Worm (Caenorhabditis elegans) whole organism, late embryonic: ENCODE measurements around the gene str-111.

Experiments
- C08G9.2 ChIP-seq: sonication (generic microtip); optimal IDR thresholded peaks from 2 replicates; lab custom pipeline; 2016; ENCODE audit warnings: mild to moderate bottlenecking, missing genetic modification characterization, moderate library complexity, missing compliant biosample characterization
- C38D4.7 ChIP-seq: fragments of 200-800 bp; sonication (Bioruptor generic); optimal IDR thresholded peaks from 2 replicates; lab custom pipeline; 2018; ENCODE audit warnings: mild to moderate bottlenecking, missing genetic modification characterization, moderate library complexity, missing compliant biosample characterization
- F13H6.1 ChIP-seq: sonication (generic microtip); optimal IDR thresholded peaks from 2 replicates; lab custom pipeline; 2016; ENCODE audit warnings: missing genetic modification characterization, missing compliant biosample characterization
- K02D7.2 ChIP-seq: sonication (generic microtip); optimal IDR thresholded peaks from 2 replicates; lab custom pipeline; 2017; ENCODE audit warnings: mild to moderate bottlenecking, missing genetic modification characterization, missing compliant biosample characterization
- K09A11.1 ChIP-seq: sonication (generic microtip); optimal IDR thresholded peaks from 2 replicates; lab custom pipeline; 2017; ENCODE audit warnings: antibody characterized with exemption, mild to moderate bottlenecking, missing genetic modification characterization, missing compliant biosample characterization; ENCODE audit not compliant: insufficient read depth
- T23F11.4 ChIP-seq: fragments of 200-800 bp; sonication (Bioruptor generic); optimal IDR thresholded peaks from 2 replicates; lab custom pipeline; 2018; ENCODE audit warnings: mild to moderate bottlenecking, missing genetic modification characterization, missing compliant biosample characterization
- Y22D7AL.16 ChIP-seq: sonication (generic microtip); optimal IDR thresholded peaks from 2 replicates; lab custom pipeline; 2016; ENCODE audit warnings: missing genetic modification characterization, missing compliant biosample characterization
- ama-1 ChIP-seq: fragments of 150-350 bp; optimal IDR thresholded peaks from 2 replicates; lab custom pipeline; 2014
- ceh-19 ChIP-seq: fragments of 200-800 bp; sonication (Bioruptor generic); optimal IDR thresholded peaks from 2 replicates; lab custom pipeline; 2018; ENCODE audit warnings: mild to moderate bottlenecking, missing genetic modification characterization, missing compliant biosample characterization
- ceh-24 ChIP-seq: sonication (generic microtip); optimal IDR thresholded peaks from 2 replicates; lab custom pipeline; 2016; ENCODE audit warnings: mild to moderate bottlenecking, missing genetic modification characterization, missing compliant biosample characterization
- ceh-31 ChIP-seq: sonication (generic microtip); optimal IDR thresholded peaks from 2 replicates; lab custom pipeline; 2016; ENCODE audit warnings: missing genetic modification characterization, missing compliant biosample characterization
- ceh-45 ChIP-seq: fragments of 200-800 bp; sonication (Bioruptor generic); IDR thresholded peaks from 2 replicates; pipeline ENCODE4 v1.3.6; 2022; ENCODE audit warnings: missing genetic modification reagents, missing genetic modification characterization, missing compliant biosample characterization
- ceh-48 ChIP-seq: sonication (generic microtip); optimal IDR thresholded peaks from 2 replicates; lab custom pipeline; 2016; ENCODE audit warnings: missing genetic modification characterization, inconsistent platforms, missing compliant biosample characterization
- che-1 ChIP-seq: sonication (generic microtip); optimal IDR thresholded peaks from 2 replicates; lab custom pipeline; 2016; ENCODE audit warnings: mild to moderate bottlenecking, missing genetic modification characterization, missing compliant biosample characterization
- dmd-4 ChIP-seq: sonication (generic microtip); optimal IDR thresholded peaks from 2 replicates; lab custom pipeline; 2016; ENCODE audit warnings: borderline replicate concordance, missing genetic modification characterization, missing compliant biosample characterization
- dve-1 ChIP-seq: sonication (generic microtip); optimal IDR thresholded peaks from 2 replicates; lab custom pipeline; 2017; ENCODE audit warnings: antibody characterized with exemption, mild to moderate bottlenecking, missing genetic modification characterization, missing compliant biosample characterization
- elt-2 ChIP-seq: sonication (generic microtip); optimal IDR thresholded peaks from 2 replicates; lab custom pipeline; 2016; ENCODE audit warnings: missing genetic modification reagents, missing genetic modification characterization, missing compliant biosample characterization
- elt-4 ChIP-seq: sonication (generic microtip); optimal IDR thresholded peaks from 2 replicates; lab custom pipeline; 2016; ENCODE audit warnings: missing genetic modification characterization, missing compliant biosample characterization
- fax-1 ChIP-seq: sonication (generic microtip); optimal IDR thresholded peaks from 2 replicates; lab custom pipeline; 2016; ENCODE audit warnings: missing genotype, missing genetic modification characterization, missing compliant biosample characterization
- fkh-10 ChIP-seq: fragments of 150-350 bp; optimal IDR thresholded peaks from 2 replicates; lab custom pipeline; 2014; ENCODE audit warnings: missing biosample characterization, missing genetic modification reagents, missing genetic modification characterization
- hlh-13 ChIP-seq: fragments of 200-800 bp; sonication (Bioruptor generic); optimal IDR thresholded peaks from 2 replicates; lab custom pipeline; 2018; ENCODE audit warnings: mild to moderate bottlenecking, missing genetic modification characterization, missing compliant biosample characterization
- hlh-30 ChIP-seq: sonication (generic microtip); optimal IDR thresholded peaks from 2 replicates; lab custom pipeline; 2017; ENCODE audit warnings: antibody characterized with exemption, missing genetic modification characterization, missing compliant biosample characterization; ENCODE audit not compliant: insufficient read depth
- hlh-8 ChIP-seq: sonication (generic microtip); optimal IDR thresholded peaks from 2 replicates; lab custom pipeline; 2016; ENCODE audit warnings: missing genotype, missing genetic modification characterization, missing compliant biosample characterization
- mec-3 ChIP-seq: sonication (generic microtip); optimal IDR thresholded peaks from 2 replicates; lab custom pipeline; 2016; ENCODE audit warnings: borderline replicate concordance, missing genetic modification characterization, missing compliant biosample characterization
- nfya-1 ChIP-seq: sonication (generic microtip); optimal IDR thresholded peaks from 2 replicates; lab custom pipeline; 2017; ENCODE audit warnings: missing genetic modification characterization, mild to moderate bottlenecking, missing compliant biosample characterization, antibody characterized with exemption, moderate library complexity
- odd-2 ChIP-seq: sonication (generic microtip); optimal IDR thresholded peaks from 2 replicates; lab custom pipeline; 2017; ENCODE audit warnings: antibody characterized with exemption, mild to moderate bottlenecking, missing genetic modification characterization, missing compliant biosample characterization
- pag-3 ChIP-seq: sonication (generic microtip); optimal IDR thresholded peaks from 2 replicates; lab custom pipeline; 2016; ENCODE audit warnings: missing compliant biosample characterization, missing genetic modification characterization, borderline replicate concordance
- pax-1 ChIP-seq: fragments of 150-350 bp; optimal IDR thresholded peaks from 2 replicates; lab custom pipeline; 2014; ENCODE audit warnings: missing biosample characterization, missing genetic modification characterization
- pha-2 ChIP-seq: sonication (generic microtip); optimal IDR thresholded peaks from 2 replicates; lab custom pipeline; 2017; ENCODE audit warnings: mild to moderate bottlenecking, missing genetic modification characterization, missing compliant biosample characterization
- pqm-1 ChIP-seq: sonication (generic microtip); optimal IDR thresholded peaks from 2 replicates; lab custom pipeline; 2016; ENCODE audit warnings: missing genetic modification characterization, missing compliant biosample characterization
- ref-2 ChIP-seq: sonication (generic microtip); optimal IDR thresholded peaks from 2 replicates; lab custom pipeline; 2016; ENCODE audit warnings: missing genetic modification characterization, missing compliant biosample characterization
- rnt-1 ChIP-seq: sonication (generic microtip); optimal IDR thresholded peaks from 2 replicates; lab custom pipeline; 2016; ENCODE audit warnings: missing genetic modification characterization, missing compliant biosample characterization
- sdc-2 ChIP-seq: sonication (generic microtip); optimal IDR thresholded peaks from 2 replicates; lab custom pipeline; 2016; ENCODE audit warnings: missing genotype, missing genetic modification characterization, missing compliant biosample characterization
- sox-2 ChIP-seq: fragments of 200-800 bp; sonication (Bioruptor generic); IDR thresholded peaks from 2 replicates; pipeline ENCODE4 v1.3.6; 2022; ENCODE audit warnings: missing genetic modification reagents, missing genetic modification characterization, missing compliant biosample characterization
- tbx-2 ChIP-seq: sonication (generic microtip); optimal IDR thresholded peaks from 2 replicates; lab custom pipeline; 2016; ENCODE audit warnings: missing genetic modification characterization, missing compliant biosample characterization
- tbx-7 ChIP-seq: sonication (generic microtip); optimal IDR thresholded peaks from 2 replicates; lab custom pipeline; 2016; ENCODE audit warnings: missing genotype, missing genetic modification characterization, missing compliant biosample characterization
- ttx-3 ChIP-seq: sonication (generic microtip); optimal IDR thresholded peaks from 2 replicates; lab custom pipeline; 2016; ENCODE audit warnings: missing genetic modification reagents, missing genetic modification characterization, missing compliant biosample characterization
- unc-3 ChIP-seq, 2 experiments: fragments of 200-800 bp in 1 of 2; sonication (Bioruptor generic) in 1 of 2; sonication (generic microtip) in 1 of 2; conservative IDR thresholded peaks in 1 of 2; optimal IDR thresholded peaks in 1 of 2; 2 replicates each; pipeline versions ENCODE4 v1.3.6 to Lab custom; 2016 to 2022; ENCODE audit warnings: missing compliant biosample characterization in 2 of 2, missing genetic modification characterization in 2 of 2, missing genetic modification reagents in 1 of 2
- unc-42 ChIP-seq: sonication (generic microtip); optimal IDR thresholded peaks from 2 replicates; lab custom pipeline; 2016; ENCODE audit warnings: missing genotype, missing genetic modification characterization, missing compliant biosample characterization
- unc-55 ChIP-seq: sonication (generic microtip); optimal IDR thresholded peaks from 2 replicates; lab custom pipeline; 2017; ENCODE audit warnings: missing biosample characterization, missing genetic modification reagents, missing genetic modification characterization
- zip-5 ChIP-seq: sonication (generic microtip); optimal IDR thresholded peaks from 2 replicates; lab custom pipeline; 2016; ENCODE audit warnings: missing genetic modification characterization, missing compliant biosample characterization

str-111 gene

ce11 chrV:16148805-16149204 is 20.1 kb downstream of the str-111 start, which contains the start of gene F10A3.4:
Gene F10A3.4, plus strand, starts transcription at chrV:16149105.
- TF ChIP-seq zip-5 (no peak), mec-3 (tag; lab: Kevin White, UChicago) (no peak), hlh-30 (no peak), C08G9.2 (no peak), rnt-1 (tag; lab: Kevin White, UChicago) (no peak), pag-3 (tag; lab: Kevin White, UChicago) (no peak), ama-1 (lab: Kevin White, UChicago) (no peak), sox-2 (GFP tag; lab: Robert Waterston, UW) (no peak), hlh-13 (GFP tag; lab: Kevin White, UChicago) (no peak), dve-1 (no peak), pha-2 (no peak), fkh-10 (GFP tag; lab: Kevin White, UChicago) (no peak), C38D4.7 (no peak), ceh-31 (tag; lab: Kevin White, UChicago) (no peak), K09A11.1 (tag; lab: Kevin White, UChicago) (no peak)
- TF ChIP-seq, all 69 proteins: peak for 0

ce11 chrV:16145009-16145408 is 23.9 kb downstream of the str-111 start:
- TF ChIP-seq nfya-1 (tag; lab: Kevin White, UChicago) (no peak), ttx-3 (tag; lab: Kevin White, UChicago) (no peak), ceh-48 (tag; lab: Kevin White, UChicago) (no peak), F13H6.1 (no peak), pqm-1 (tag; lab: Kevin White, UChicago) (no peak), C08G9.2 (no peak), che-1 (tag; lab: Kevin White, UChicago) (no peak)

ce11 chrV:16143066-16143581 is 25.8 kb downstream of the str-111 start, which contains the start of gene fbxa-88:
Gene fbxa-88, minus strand, starts transcription at chrV:16143116.
- TF ChIP-seq unc-42 (tag; lab: Kevin White, UChicago): no peak
- TF ChIP-seq dmd-4: no peak
- TF ChIP-seq hlh-8 (tag; lab: Kevin White, UChicago): no peak
- no peak for TF ChIP-seq ceh-24 (tag; lab: Kevin White, UChicago)
- no peak for TF ChIP-seq K02D7.2
- no peak for TF ChIP-seq dve-1
- TF ChIP-seq pax-1 (tag; lab: Kevin White, UChicago): no peak
- no peak for TF ChIP-seq ceh-19
- TF ChIP-seq C38D4.7: no peak
- TF ChIP-seq rnt-1 (tag; lab: Kevin White, UChicago): no peak
- no peak for TF ChIP-seq mec-3 (tag; lab: Kevin White, UChicago)
- TF ChIP-seq T23F11.4 (GFP tag; lab: Kevin White, UChicago): no peak
- TF ChIP-seq fkh-10 (GFP tag; lab: Kevin White, UChicago): no peak
- TF ChIP-seq ceh-45 (GFP tag; lab: Robert Waterston, UW): no peak
- TF ChIP-seq nfya-1 (tag; lab: Kevin White, UChicago): no peak
- TF ChIP-seq ama-1 (lab: Kevin White, UChicago): no peak
- no peak for TF ChIP-seq elt-4 (tag; lab: Kevin White, UChicago)
- TF ChIP-seq fax-1: no peak
- TF ChIP-seq tbx-7 (tag; lab: Kevin White, UChicago): no peak
- no peak for TF ChIP-seq pha-2
- TF ChIP-seq, all 69 proteins: peak for 0

ce11 chrV:16142371-16142770 is 26.6 kb downstream of the str-111 start, which contains the start of gene fbxa-18:
Gene fbxa-18, plus strand, starts transcription at chrV:16142671.
- TF ChIP-seq ref-2 (tag; lab: Kevin White, UChicago): no peak
- no peak for TF ChIP-seq fax-1
- TF ChIP-seq pqm-1 (tag; lab: Kevin White, UChicago): no peak
- TF ChIP-seq odd-2 (tag; lab: Kevin White, UChicago): no peak
- TF ChIP-seq rnt-1 (tag; lab: Kevin White, UChicago): no peak
- TF ChIP-seq T23F11.4 (GFP tag; lab: Kevin White, UChicago): no peak
- no peak for TF ChIP-seq hlh-30
- TF ChIP-seq nfya-1 (tag; lab: Kevin White, UChicago): no peak
- TF ChIP-seq tbx-2 (tag; lab: Kevin White, UChicago): no peak
- TF ChIP-seq ceh-19: no peak
- TF ChIP-seq unc-3 (GFP tag; conservative IDR thresholded peaks at IDR 0.05; lab: Robert Waterston, UW): no peak
- no peak for TF ChIP-seq unc-3 (tag; optimal IDR thresholded peaks at IDR 0.05; lab: Kevin White, UChicago)
- no peak for TF ChIP-seq sdc-2
- no peak for TF ChIP-seq zip-5
- no peak for TF ChIP-seq elt-2 (tag; lab: Kevin White, UChicago)
- TF ChIP-seq Y22D7AL.16 (tag; lab: Kevin White, UChicago): no peak
- no peak for TF ChIP-seq unc-42 (tag; lab: Kevin White, UChicago)
- TF ChIP-seq mec-3 (tag; lab: Kevin White, UChicago): no peak
- TF ChIP-seq unc-55 (GFP tag; lab: Kevin White, UChicago): no peak
